Worm (Caenorhabditis elegans) whole organism, young adult: ENCODE data around the gene C44B9.2.
A peak's percentile ranks its signal among the peaks of the same experiment; 100 is the strongest.

Experiments used
- B0035.1 ChIP-seq: sonication (generic microtip); optimal IDR thresholded peaks from 2 replicates; lab custom pipeline; 2016; ENCODE audit warnings: missing genetic modification characterization, mild to moderate bottlenecking, missing compliant biosample characterization, missing genotype, missing genetic modification reagents
- B0336.3 ChIP-seq: fragments of 200-800 bp; sonication (Bioruptor generic); IDR thresholded peaks from 2 replicates; pipeline ENCODE4 v1.3.6; 2022; ENCODE audit warnings: missing genetic modification characterization, missing compliant biosample characterization
- C06A6.2 ChIP-seq: fragments of 200-800 bp; sonication (Bioruptor generic); conservative IDR thresholded peaks from 2 replicates; pipeline ENCODE4 v1.3.6; 2022; ENCODE audit warnings: missing genetic modification characterization, missing compliant biosample characterization
- D2030.7 ChIP-seq: fragments of 200-800 bp; sonication (Bioruptor generic); IDR thresholded peaks from 2 replicates; pipeline ENCODE4 v1.3.6; 2022; ENCODE audit warnings: missing genetic modification reagents, missing genetic modification characterization, missing compliant biosample characterization
- F23B12.7 ChIP-seq: sonication (generic microtip); optimal IDR thresholded peaks from 2 replicates; lab custom pipeline; 2017; ENCODE audit warnings: missing genetic modification characterization, mild to moderate bottlenecking, missing compliant biosample characterization, antibody characterized with exemption, moderate library complexity; ENCODE audit not compliant: insufficient read depth
- F37B4.10 ChIP-seq: fragments of 200-800 bp; sonication (Bioruptor generic); IDR thresholded peaks from 2 replicates; pipeline ENCODE4 v1.3.6; 2022; ENCODE audit warnings: missing genetic modification characterization, missing compliant biosample characterization
- F39B2.1 ChIP-seq: fragments of 200-800 bp; sonication (Bioruptor generic); IDR thresholded peaks from 2 replicates; pipeline ENCODE4 v1.3.6; 2022; ENCODE audit warnings: missing genetic modification reagents, missing genetic modification characterization, missing compliant biosample characterization
- F57C9.4 ChIP-seq: sonication (generic microtip); optimal IDR thresholded peaks from 2 replicates; lab custom pipeline; 2017; ENCODE audit warnings: mild to moderate bottlenecking, missing genetic modification characterization, missing compliant biosample characterization
- K12H6.12 ChIP-seq: fragments of 200-800 bp; sonication (Bioruptor generic); optimal IDR thresholded peaks from 2 replicates; lab custom pipeline; 2018; ENCODE audit warnings: mild to moderate bottlenecking, missing genetic modification characterization, missing compliant biosample characterization
- Y53G8AR.9 ChIP-seq: fragments of 200-800 bp; sonication (Bioruptor generic); conservative IDR thresholded peaks from 2 replicates; pipeline ENCODE4 v1.3.6; 2022; ENCODE audit warnings: missing genetic modification reagents, missing genetic modification characterization, missing compliant biosample characterization
- ZK185.1 ChIP-seq: sonication (generic microtip); optimal IDR thresholded peaks from 2 replicates; lab custom pipeline; 2016; ENCODE audit warnings: mild to moderate bottlenecking, missing genetic modification characterization, missing compliant biosample characterization; ENCODE audit not compliant: poor library complexity, severe bottlenecking
- bed-2 ChIP-seq: fragments of 200-800 bp; sonication (Bioruptor generic); IDR thresholded peaks from 2 replicates; pipeline ENCODE4 v1.3.6; 2022; ENCODE audit warnings: missing genetic modification reagents, missing genetic modification characterization, missing compliant biosample characterization
- ccch-3 ChIP-seq: fragments of 200-800 bp; sonication (Bioruptor generic); optimal IDR thresholded peaks from 2 replicates; lab custom pipeline; 2018; ENCODE audit warnings: mild to moderate bottlenecking, missing genetic modification characterization, missing compliant biosample characterization
- ceh-100 ChIP-seq: fragments of 200-800 bp; sonication (Bioruptor generic); IDR thresholded peaks from 2 replicates; pipeline ENCODE4 v1.3.6; 2022; ENCODE audit warnings: missing genetic modification reagents, missing genetic modification characterization, missing compliant biosample characterization
- ceh-27 ChIP-seq: fragments of 200-800 bp; sonication (Bioruptor generic); optimal IDR thresholded peaks from 2 replicates; lab custom pipeline; 2018; ENCODE audit warnings: mild to moderate bottlenecking, missing genetic modification characterization, moderate library complexity, missing compliant biosample characterization
- ceh-79 ChIP-seq: sonication (generic microtip); optimal IDR thresholded peaks from 2 replicates; lab custom pipeline; 2017; ENCODE audit warnings: mild to moderate bottlenecking, missing genetic modification characterization, missing compliant biosample characterization
- ceh-91 ChIP-seq: fragments of 200-800 bp; sonication (Bioruptor generic); IDR thresholded peaks from 2 replicates; pipeline ENCODE4 v1.3.6; 2022; ENCODE audit warnings: missing genetic modification reagents, missing genetic modification characterization, missing compliant biosample characterization
- chd-7 ChIP-seq: sonication (generic microtip); optimal IDR thresholded peaks from 2 replicates; lab custom pipeline; 2016; ENCODE audit warnings: mild to moderate bottlenecking, missing genetic modification characterization, moderate library complexity, missing compliant biosample characterization
- egrh-3 ChIP-seq: fragments of 200-800 bp; sonication (Bioruptor generic); IDR thresholded peaks from 2 replicates; pipeline ENCODE4 v1.3.6; 2022; ENCODE audit warnings: missing genetic modification reagents, missing genetic modification characterization, missing compliant biosample characterization
- him-1 ChIP-seq: sonication (generic microtip); optimal IDR thresholded peaks from 2 replicates; lab custom pipeline; 2016; ENCODE audit warnings: missing genotype, missing genetic modification reagents, missing genetic modification characterization, missing compliant biosample characterization
- hlh-26 ChIP-seq: fragments of 200-800 bp; sonication (Bioruptor generic); conservative IDR thresholded peaks from 2 replicates; pipeline ENCODE4 v1.3.6; 2022; ENCODE audit warnings: missing genetic modification reagents, missing genetic modification characterization, missing compliant biosample characterization
- hmg-1.2 ChIP-seq: fragments of 200-800 bp; sonication (Bioruptor generic); IDR thresholded peaks from 2 replicates; pipeline ENCODE4 v1.3.6; 2022; ENCODE audit warnings: missing genetic modification reagents, missing genetic modification characterization, missing compliant biosample characterization
- hsf-1 ChIP-seq: fragments of 200-800 bp; sonication (Bioruptor generic); IDR thresholded peaks from 2 replicates; pipeline ENCODE4 v1.3.6; 2022; ENCODE audit warnings: missing genetic modification reagents, missing genetic modification characterization, missing compliant biosample characterization
- lag-1 ChIP-seq: fragments of 200-800 bp; sonication (Bioruptor generic); IDR thresholded peaks from 2 replicates; pipeline ENCODE4 v1.3.6; 2022; ENCODE audit warnings: missing genetic modification reagents, missing genetic modification characterization, missing compliant biosample characterization
- let-607 ChIP-seq, 2 experiments: fragments of 200-800 bp in 1 of 2; sonication (Bioruptor generic) in 1 of 2; sonication (generic microtip) in 1 of 2; optimal IDR thresholded peaks; 2 replicates each; lab custom pipeline; 2016 to 2018; ENCODE audit warnings: mild to moderate bottlenecking in 2 of 2, missing compliant biosample characterization in 2 of 2, missing genetic modification characterization in 2 of 2, moderate library complexity in 2 of 2, missing genotype in 1 of 2
- lin-26 ChIP-seq: fragments of 200-800 bp; sonication (Bioruptor generic); IDR thresholded peaks from 2 replicates; pipeline ENCODE4 v1.3.6; 2022; ENCODE audit warnings: missing genetic modification reagents, missing genetic modification characterization, missing compliant biosample characterization
- lin-35 ChIP-seq, 3 experiments: fragments of 150-350 bp in 2 of 3; sonication (generic microtip) in 1 of 3; optimal IDR thresholded peaks; 2 replicates each; lab custom pipeline; 2014 to 2018; ENCODE audit warnings: missing biosample characterization in 3 of 3, missing genetic modification characterization in 3 of 3, missing genetic modification reagents in 3 of 3
- lin-40 ChIP-seq: sonication (generic microtip); optimal IDR thresholded peaks from 2 replicates; lab custom pipeline; 2016; ENCODE audit warnings: missing genetic modification characterization, mild to moderate bottlenecking, missing compliant biosample characterization, missing genotype, missing genetic modification reagents
- lir-1 ChIP-seq: fragments of 200-800 bp; sonication (Bioruptor generic); conservative IDR thresholded peaks from 2 replicates; pipeline ENCODE4 v1.3.6; 2022; ENCODE audit warnings: missing genetic modification reagents, missing genetic modification characterization, missing compliant biosample characterization
- lsl-1 ChIP-seq: fragments of 200-800 bp; sonication (Bioruptor generic); optimal IDR thresholded peaks from 2 replicates; lab custom pipeline; 2018; ENCODE audit warnings: mild to moderate bottlenecking, missing genetic modification characterization, moderate library complexity, missing compliant biosample characterization
- lsy-27 ChIP-seq: sonication (generic microtip); optimal IDR thresholded peaks from 2 replicates; lab custom pipeline; 2017; ENCODE audit warnings: missing genetic modification characterization, mild to moderate bottlenecking, missing compliant biosample characterization, antibody characterized with exemption, missing genotype, borderline replicate concordance; ENCODE audit not compliant: insufficient read depth
- madf-10 ChIP-seq: sonication (generic microtip); optimal IDR thresholded peaks from 2 replicates; lab custom pipeline; 2016; ENCODE audit warnings: mild to moderate bottlenecking, missing genetic modification characterization, missing compliant biosample characterization
- madf-3 ChIP-seq: fragments of 200-800 bp; sonication (Bioruptor generic); IDR thresholded peaks from 2 replicates; pipeline ENCODE4 v1.3.6; 2022; ENCODE audit warnings: missing genetic modification reagents, missing genetic modification characterization, missing compliant biosample characterization
- mxl-1 ChIP-seq: sonication (generic microtip); optimal IDR thresholded peaks from 2 replicates; lab custom pipeline; 2016; ENCODE audit warnings: missing genetic modification characterization, missing compliant biosample characterization
- nfya-1 ChIP-seq: sonication (generic microtip); optimal IDR thresholded peaks from 2 replicates; lab custom pipeline; 2017; ENCODE audit warnings: antibody characterized with exemption, missing compliant biosample characterization, missing genetic modification characterization, borderline replicate concordance; ENCODE audit not compliant: insufficient read depth
- nfya-2 ChIP-seq: fragments of 200-800 bp; sonication (Bioruptor generic); IDR thresholded peaks from 2 replicates; pipeline ENCODE4 v1.3.6; 2022; ENCODE audit warnings: missing genetic modification reagents, missing genetic modification characterization, missing compliant biosample characterization
- nhr-27 ChIP-seq: fragments of 200-800 bp; sonication (Bioruptor generic); optimal IDR thresholded peaks from 2 replicates; lab custom pipeline; 2018; ENCODE audit warnings: mild to moderate bottlenecking, missing genetic modification characterization, moderate library complexity, missing compliant biosample characterization
- nhr-80 ChIP-seq: sonication (generic microtip); optimal IDR thresholded peaks from 2 replicates; lab custom pipeline; 2016; ENCODE audit warnings: missing genetic modification characterization, missing compliant biosample characterization
- sdz-38 ChIP-seq: sonication (generic microtip); optimal IDR thresholded peaks from 2 replicates; lab custom pipeline; 2016; ENCODE audit warnings: missing genotype, missing genetic modification characterization, missing compliant biosample characterization
- snpc-4 ChIP-seq, 5 experiments: fragments of 150-350 bp in 1 of 5; sonication (generic microtip) in 4 of 5; optimal IDR thresholded peaks; 2 replicates each; lab custom pipeline; 2014 to 2018; ENCODE audit warnings: missing genetic modification characterization in 5 of 5, missing biosample characterization in 3 of 5, antibody characterized with exemption in 2 of 5, mild to moderate bottlenecking in 2 of 5, missing compliant biosample characterization in 2 of 5, missing genotype in 2 of 5, moderate library complexity in 2 of 5, missing genetic modification reagents in 1 of 5
- somi-1 ChIP-seq: fragments of 200-800 bp; sonication (Bioruptor generic); optimal IDR thresholded peaks from 2 replicates; lab custom pipeline; 2018; ENCODE audit warnings: mild to moderate bottlenecking, missing genetic modification characterization, missing compliant biosample characterization
- sptf-2 ChIP-seq: fragments of 200-800 bp; sonication (Bioruptor generic); optimal IDR thresholded peaks from 2 replicates; lab custom pipeline; 2018; ENCODE audit warnings: mild to moderate bottlenecking, missing genetic modification characterization, missing compliant biosample characterization
- tlf-1 ChIP-seq: fragments of 200-800 bp; sonication (Bioruptor generic); optimal IDR thresholded peaks from 2 replicates; lab custom pipeline; 2018; ENCODE audit warnings: mild to moderate bottlenecking, missing genetic modification characterization, missing compliant biosample characterization
- xnd-1 ChIP-seq: sonication (generic microtip); optimal IDR thresholded peaks from 2 replicates; lab custom pipeline; 2016; ENCODE audit warnings: missing genotype, missing genetic modification reagents, missing genetic modification characterization, missing compliant biosample characterization
- ztf-18 ChIP-seq: sonication (generic microtip); optimal IDR thresholded peaks from 2 replicates; lab custom pipeline; 2016; ENCODE audit warnings: missing genotype, mild to moderate bottlenecking, missing genetic modification characterization, missing compliant biosample characterization
- ztf-25 ChIP-seq: fragments of 200-800 bp; sonication (Bioruptor generic); IDR thresholded peaks from 2 replicates; pipeline ENCODE4 v1.3.6; 2022; ENCODE audit warnings: missing genetic modification reagents, missing genetic modification characterization, missing compliant biosample characterization
- ztf-26 ChIP-seq: sonication (generic microtip); optimal IDR thresholded peaks from 2 replicates; lab custom pipeline; 2017; ENCODE audit warnings: missing genetic modification characterization, missing compliant biosample characterization

The C44B9.2 gene

DNA sequence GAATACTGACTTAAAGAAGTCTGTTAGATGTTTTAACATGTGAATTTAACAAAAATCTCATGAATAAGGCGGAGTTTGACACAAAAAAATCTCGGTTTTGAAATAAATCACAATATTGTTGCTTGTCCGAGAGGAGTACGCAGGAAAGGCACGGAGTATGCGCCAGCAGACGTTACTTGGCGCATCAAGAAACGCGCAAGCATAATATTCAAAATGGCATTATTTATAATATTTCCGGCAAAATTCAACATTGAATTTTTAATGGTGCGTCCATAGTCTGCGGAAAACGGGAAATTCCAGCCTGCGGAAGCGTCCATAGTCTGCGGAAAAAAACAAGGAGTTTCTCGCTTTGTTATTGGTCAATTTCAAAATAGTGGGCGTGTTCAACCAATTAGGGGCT is 30.4 kb upstream of the C44B9.2 start, which contains the start of gene pde-12 (continued):
- TF ChIP-seq K12H6.12 (tag; lab: Kevin White, UChicago) (no peak), madf-10 (tag; lab: Kevin White, UChicago) (peak; percentile 31), somi-1 (GFP tag; lab: Kevin White, UChicago) (peak; percentile 8), ztf-18 (tag; lab: Kevin White, UChicago) (peak; percentile 94), ZK185.1 (tag; lab: Kevin White, UChicago) (peak; percentile 79), ztf-25 (GFP tag; lab: Robert Waterston, UW) (no peak), hsf-1 (peak; percentile 63; the same call in 1 of the 2 replicates), him-1 (no peak), ceh-79 (tag; lab: Kevin White, UChicago) (no peak), bed-2 (GFP tag; lab: Robert Waterston, UW) (no peak), ztf-26 (tag; lab: Kevin White, UChicago) (peak; percentile 35), lin-26 (no peak), lsl-1 (peak; percentile 52), nfya-2 (GFP tag; lab: Robert Waterston, UW) (no peak; the same call in 1 of the 2 replicates), lin-35 (GFP tag; optimal IDR thresholded peaks at IDR 0.05; lab: Kevin White, UChicago) (peak in 1 of 3 experiments; percentile 88), xnd-1 (tag; lab: Kevin White, UChicago) (peak; percentile 31), ccch-3 (no peak), F39B2.1 (GFP tag; lab: Robert Waterston, UW) (0 out of 2 replicates have a peak, but pooled peaks have one; percentile 27), tlf-1 (GFP tag; lab: Kevin White, UChicago) (peak; percentile 63), hmg-1.2 (GFP tag; lab: Robert Waterston, UW) (peak; percentile 51), lag-1 (no peak), mxl-1 (tag; lab: Kevin White, UChicago) (no peak), nhr-80 (tag; lab: Kevin White, UChicago) (peak; percentile 2), ceh-100 (GFP tag; lab: Robert Waterston, UW) (peak; percentile 82), F23B12.7 (tag; lab: Kevin White, UChicago) (no peak), B0035.1 (tag; lab: Kevin White, UChicago) (no peak), lin-40 (tag; lab: Kevin White, UChicago) (peak; percentile 89), egrh-3 (GFP tag; lab: Robert Waterston, UW) (no peak), chd-7 (no peak), nfya-1 (no peak), lir-1 (GFP tag; lab: Robert Waterston, UW) (peak; percentile 52; the same call in 1 of the 2 replicates), snpc-4 (GFP tag; optimal IDR thresholded peaks at IDR 0.05; lab: Kevin White, UChicago) (no peak), snpc-4 (tag; optimal IDR thresholded peaks at IDR 0.05; lab: Kevin White, UChicago) (peak in 3 of 4 experiments; percentile 44 to 55 (median 55)), let-607 (tag; optimal IDR thresholded peaks at IDR 0.05; lab: Kevin White, UChicago) (peak in 1 of 2 experiments; percentile 39)

DNA sequence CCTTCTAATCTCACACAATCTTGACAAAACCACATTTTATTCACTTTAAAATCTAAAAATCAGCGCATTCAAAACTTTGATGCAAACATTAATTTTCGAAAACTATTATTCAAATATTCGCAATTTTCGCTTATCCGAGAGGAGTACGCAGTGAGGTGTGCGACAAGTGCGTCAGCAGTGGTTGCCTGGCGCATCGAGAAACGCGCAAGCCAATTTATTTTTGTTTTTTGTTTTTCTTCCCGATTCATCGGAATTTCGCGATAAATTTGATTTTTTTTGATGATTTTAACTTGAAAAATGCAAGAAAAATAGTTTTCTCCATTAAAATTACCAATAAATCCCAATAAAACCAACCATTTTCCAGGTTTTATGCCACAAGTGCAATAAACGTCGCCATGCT is 26.4 kb upstream of the C44B9.2 start, which contains the start of the genes fbxb-85 and hex-3:
fbxb-85 (minus strand) TSS at position 106 of the 400 bp plus-strand sequence.
hex-3 (plus strand) TSS at position 365 of the 400 bp plus-strand sequence.
- TF ChIP-seq madf-3 (no peak; the same call in 1 of the 2 replicates), xnd-1 (tag; lab: Kevin White, UChicago) (peak; percentile 74), D2030.7 (GFP tag; lab: Robert Waterston, UW) (peak; percentile 85), ceh-27 (peak; percentile 85), hmg-1.2 (GFP tag; lab: Robert Waterston, UW) (peak; percentile 70), F37B4.10 (GFP tag; lab: Robert Waterston, UW) (no peak), egrh-3 (GFP tag; lab: Robert Waterston, UW) (no peak), K12H6.12 (tag; lab: Kevin White, UChicago) (peak; percentile 82), ceh-91 (GFP tag; lab: Robert Waterston, UW) (peak; percentile 80), lsy-27 (tag; lab: Kevin White, UChicago) (no peak), sptf-2 (GFP tag; lab: Kevin White, UChicago) (no peak), sdz-38 (no peak), Y53G8AR.9 (GFP tag; lab: Robert Waterston, UW) (peak; percentile 96), F57C9.4 (tag; lab: Kevin White, UChicago) (peak; percentile 22), ztf-18 (tag; lab: Kevin White, UChicago) (peak; percentile 99), C06A6.2 (GFP tag; lab: Robert Waterston, UW) (peak; percentile 79), nhr-27 (tag; lab: Kevin White, UChicago) (no peak), B0336.3 (GFP tag; lab: Robert Waterston, UW) (peak; percentile 94), hlh-26 (GFP tag; lab: Robert Waterston, UW) (no peak)
